Fruit fly (Drosophila melanogaster) whole organism, prepupa: ENCODE results near the gene osp.

Experiments used
- Blimp-1 ChIP-seq: fragments of 200-800 bp; sonication (Bioruptor generic); optimal IDR thresholded peaks from 3 replicates; lab custom pipeline; 2017; ENCODE audit warnings: missing biosample characterization, missing genetic modification characterization, mild to moderate bottlenecking, moderate library complexity, missing genetic modification reagents
- CG34406 ChIP-seq: fragments of 200-800 bp; sonication (Bioruptor generic); optimal IDR thresholded peaks from 3 replicates; lab custom pipeline; 2016; ENCODE audit warnings: missing biosample characterization, missing genetic modification characterization
- CG9139 ChIP-seq: fragments of 200-800 bp; sonication (Bioruptor generic); optimal IDR thresholded peaks from 3 replicates; lab custom pipeline; 2017; ENCODE audit warnings: missing biosample characterization, mild to moderate bottlenecking, missing genetic modification characterization
- Eip93F ChIP-seq: fragments of 200-800 bp; sonication (Bioruptor generic); optimal IDR thresholded peaks from 2 replicates; lab custom pipeline; 2016; ENCODE audit warnings: missing biosample characterization, mild to moderate bottlenecking, missing genetic modification characterization
- Gug ChIP-seq: fragments of 200-800 bp; sonication (Bioruptor generic); IDR thresholded peaks from 2 replicates; pipeline ENCODE4 v1.3.6; 2022; ENCODE audit warnings: missing biosample characterization, missing genetic modification characterization
- Hr39 ChIP-seq: fragments of 200-800 bp; sonication (Bioruptor generic); optimal IDR thresholded peaks from 2 replicates; lab custom pipeline; 2016; ENCODE audit warnings: missing biosample characterization, missing genetic modification characterization
- achi ChIP-seq: fragments of 200-800 bp; sonication (Bioruptor generic); optimal IDR thresholded peaks from 3 replicates; lab custom pipeline; 2016; ENCODE audit warnings: missing biosample characterization, missing genetic modification characterization
- dac ChIP-seq: fragments of 200-800 bp; sonication (Bioruptor generic); optimal IDR thresholded peaks from 2 replicates; lab custom pipeline; 2017; ENCODE audit warnings: missing biosample characterization, mild to moderate bottlenecking, missing genetic modification characterization
- fd59A ChIP-seq: fragments of 200-800 bp; sonication (Bioruptor generic); optimal IDR thresholded peaks from 2 replicates; lab custom pipeline; 2017; ENCODE audit warnings: missing biosample characterization, mild to moderate bottlenecking, missing genetic modification characterization, missing genetic modification reagents
- pdm3 ChIP-seq: fragments of 200-800 bp; sonication (Bioruptor generic); optimal IDR thresholded peaks from 3 replicates; lab custom pipeline; 2016; ENCODE audit warnings: missing biosample characterization, missing genetic modification characterization

- TF ChIP-seq fd59A: peak; percentile 47
- no peak for TF ChIP-seq dac (GFP tag; lab: Kevin White, UChicago)
- TF ChIP-seq CG9139 (GFP tag; lab: Kevin White, UChicago): no peak
- TF ChIP-seq Blimp-1 (GFP tag; lab: Kevin White, UChicago): no peak
- TF ChIP-seq Eip93F (GFP tag; lab: Kevin White, UChicago): no peak
- TF ChIP-seq achi (GFP tag; lab: Kevin White, UChicago): no peak
- TF ChIP-seq pdm3: peak; percentile 20
- no peak for TF ChIP-seq Gug (GFP tag; lab: Robert Waterston, UW)
- TF ChIP-seq Hr39 (GFP tag; lab: Kevin White, UChicago): no peak
- TF ChIP-seq CG34406 (GFP tag; lab: Kevin White, UChicago): no peak
These were observed 24.1 kb downstream of the osp start for dm6 chr2L:14664952-14665607.
